Worm (Caenorhabditis elegans) whole organism, L4 larva: ENCODE measurements around the gene osta-2.
A peak's percentile ranks its signal among the peaks of the same experiment; 100 is the strongest.

Source experiments
- D1046.2 ChIP-seq: fragments of 200-800 bp; sonication (Bioruptor generic); IDR thresholded peaks from 2 replicates; pipeline ENCODE4 v1.3.6; 2022; ENCODE audit warnings: missing genetic modification characterization, missing compliant biosample characterization
- F10B5.3 ChIP-seq: sonication (generic microtip); optimal IDR thresholded peaks from 2 replicates; lab custom pipeline; 2016; ENCODE audit warnings: mild to moderate bottlenecking, missing genetic modification characterization, missing compliant biosample characterization
- F44E2.7 ChIP-seq: fragments of 200-800 bp; sonication (Bioruptor generic); IDR thresholded peaks from 2 replicates; pipeline ENCODE4 v2.1.2; 2022; ENCODE audit warnings: missing genetic modification characterization, missing compliant biosample characterization
- F49E8.2 ChIP-seq: sonication (generic microtip); optimal IDR thresholded peaks from 2 replicates; lab custom pipeline; 2016; ENCODE audit warnings: missing compliant biosample characterization, mild to moderate bottlenecking, missing genetic modification characterization, borderline replicate concordance
- T20F7.1 ChIP-seq: fragments of 200-800 bp; sonication (Bioruptor generic); optimal IDR thresholded peaks from 2 replicates; lab custom pipeline; 2018; ENCODE audit warnings: mild to moderate bottlenecking, missing genetic modification characterization, missing compliant biosample characterization
- Y48G9A.11 ChIP-seq: fragments of 200-800 bp; sonication (Bioruptor generic); IDR thresholded peaks from 2 replicates; pipeline ENCODE4 v1.3.6; 2022; ENCODE audit warnings: missing genetic modification reagents, missing genetic modification characterization, missing compliant biosample characterization
- Y5F2A.4 ChIP-seq: fragments of 200-800 bp; sonication (Bioruptor generic); optimal IDR thresholded peaks from 2 replicates; lab custom pipeline; 2018; ENCODE audit warnings: mild to moderate bottlenecking, missing genetic modification characterization, missing compliant biosample characterization
- Y75B8A.6 ChIP-seq: fragments of 200-800 bp; sonication (Bioruptor generic); IDR thresholded peaks from 2 replicates; pipeline ENCODE4 v1.3.6; 2022; ENCODE audit warnings: missing genetic modification reagents, missing genetic modification characterization, missing compliant biosample characterization
- ZK337.2 ChIP-seq: fragments of 200-800 bp; sonication (Bioruptor generic); IDR thresholded peaks from 2 replicates; pipeline ENCODE4 v1.3.6; 2022; ENCODE audit warnings: missing genetic modification reagents, missing genetic modification characterization, missing compliant biosample characterization
- ZK546.5 ChIP-seq, 2 experiments: sonication (generic microtip); optimal IDR thresholded peaks; 2 replicates each; lab custom pipeline; 2017; ENCODE audit warnings: missing biosample characterization in 2 of 2, missing genetic modification characterization in 2 of 2
- aly-2 ChIP-seq: sonication (generic microtip); optimal IDR thresholded peaks from 2 replicates; lab custom pipeline; 2018; ENCODE audit warnings: missing biosample characterization, missing genetic modification characterization
- ama-1 ChIP-seq: fragments of 150-350 bp; optimal IDR thresholded peaks from 2 replicates; lab custom pipeline; 2014; ENCODE audit warnings: inconsistent platforms, mixed read lengths
- arid-1 ChIP-seq: fragments of 200-800 bp; sonication (Bioruptor generic); conservative IDR thresholded peaks from 2 replicates; pipeline ENCODE4 v1.3.6; 2022; ENCODE audit warnings: missing genetic modification reagents, missing genetic modification characterization, missing compliant biosample characterization
- ctbp-1 ChIP-seq: fragments of 200-800 bp; sonication (Bioruptor generic); IDR thresholded peaks from 2 replicates; pipeline ENCODE4 v1.3.6; 2022; ENCODE audit warnings: missing genetic modification reagents, missing genetic modification characterization, missing compliant biosample characterization
- daf-19 ChIP-seq: fragments of 200-800 bp; sonication (Bioruptor generic); conservative IDR thresholded peaks from 2 replicates; pipeline ENCODE4 v1.3.6; 2022; ENCODE audit warnings: missing genetic modification characterization, missing compliant biosample characterization
- duxl-1 ChIP-seq: sonication (generic microtip); optimal IDR thresholded peaks from 2 replicates; lab custom pipeline; 2016; ENCODE audit warnings: mild to moderate bottlenecking, missing genetic modification characterization, moderate library complexity, missing compliant biosample characterization; ENCODE audit not compliant: poor library complexity
- egl-27 ChIP-seq: sonication (generic microtip); optimal IDR thresholded peaks from 3 replicates; lab custom pipeline; 2017; ENCODE audit warnings: missing biosample characterization, missing genetic modification reagents, missing genetic modification characterization
- fkh-10 ChIP-seq: fragments of 150-350 bp; optimal IDR thresholded peaks from 2 replicates; lab custom pipeline; 2014; ENCODE audit warnings: missing biosample characterization, missing genetic modification reagents, missing genetic modification characterization
- gei-8 ChIP-seq: fragments of 200-800 bp; sonication (Bioruptor generic); optimal IDR thresholded peaks from 2 replicates; lab custom pipeline; 2018; ENCODE audit warnings: mild to moderate bottlenecking, missing genetic modification characterization, missing compliant biosample characterization
- lin-29 ChIP-seq: fragments of 200-800 bp; sonication (Bioruptor generic); IDR thresholded peaks from 2 replicates; pipeline ENCODE4 v1.3.6; 2022; ENCODE audit warnings: missing genetic modification reagents, missing genetic modification characterization, missing compliant biosample characterization
- lin-38 ChIP-seq: fragments of 200-800 bp; sonication (Bioruptor generic); IDR thresholded peaks from 2 replicates; pipeline ENCODE4 v1.3.6; 2022; ENCODE audit warnings: missing genetic modification reagents, missing genetic modification characterization, missing compliant biosample characterization
- lin-39 ChIP-seq: fragments of 150-350 bp; optimal IDR thresholded peaks from 2 replicates; lab custom pipeline; 2014; ENCODE audit warnings: missing biosample characterization, missing genetic modification reagents, missing genetic modification characterization
- lir-3 ChIP-seq: sonication (generic microtip); optimal IDR thresholded peaks from 2 replicates; lab custom pipeline; 2016; ENCODE audit warnings: mild to moderate bottlenecking, missing genetic modification characterization, missing compliant biosample characterization
- madf-9 ChIP-seq: fragments of 200-800 bp; sonication (Bioruptor generic); conservative IDR thresholded peaks from 2 replicates; pipeline ENCODE4 v1.3.6; 2022; ENCODE audit warnings: missing genetic modification reagents, missing genetic modification characterization, missing compliant biosample characterization
- mdl-1 ChIP-seq, 2 experiments: fragments of 150-350 bp in 1 of 2; sonication (generic microtip) in 1 of 2; optimal IDR thresholded peaks; 2 replicates each; lab custom pipeline; 2014 to 2017; ENCODE audit warnings: missing biosample characterization in 2 of 2, missing genetic modification characterization in 2 of 2
- mep-1 ChIP-seq: fragments of 150-350 bp; sonication (generic microtip); optimal IDR thresholded peaks from 3 replicates; lab custom pipeline; 2014; ENCODE audit warnings: missing biosample characterization, missing genetic modification characterization
- mes-2 ChIP-seq: sonication (generic microtip); optimal IDR thresholded peaks from 2 replicates; lab custom pipeline; 2016; ENCODE audit warnings: missing genotype, mild to moderate bottlenecking, missing genetic modification characterization, missing compliant biosample characterization; ENCODE audit not compliant: poor library complexity, severe bottlenecking
- mxl-3 ChIP-seq: fragments of 200-800 bp; sonication (Bioruptor generic); optimal IDR thresholded peaks from 2 replicates; lab custom pipeline; 2018; ENCODE audit warnings: mild to moderate bottlenecking, missing genetic modification characterization, missing compliant biosample characterization
- nhr-10 ChIP-seq: fragments of 150-350 bp; optimal IDR thresholded peaks from 2 replicates; lab custom pipeline; 2014; ENCODE audit warnings: missing biosample characterization, missing genetic modification characterization
- nhr-111 ChIP-seq: fragments of 200-800 bp; sonication (Bioruptor generic); optimal IDR thresholded peaks from 2 replicates; lab custom pipeline; 2018; ENCODE audit warnings: mild to moderate bottlenecking, missing genetic modification characterization, missing compliant biosample characterization
- nhr-237 ChIP-seq: sonication (generic microtip); optimal IDR thresholded peaks from 2 replicates; lab custom pipeline; 2017; ENCODE audit warnings: missing biosample characterization, missing genetic modification characterization
- nhr-25 ChIP-seq: sonication (generic microtip); optimal IDR thresholded peaks from 2 replicates; lab custom pipeline; 2017; ENCODE audit warnings: missing genetic modification characterization, mild to moderate bottlenecking, missing compliant biosample characterization, antibody characterized with exemption, moderate library complexity, borderline replicate concordance; ENCODE audit not compliant: insufficient read depth
- nhr-41 ChIP-seq: fragments of 200-800 bp; sonication (Bioruptor generic); IDR thresholded peaks from 2 replicates; pipeline ENCODE4 v1.3.6; 2022; ENCODE audit warnings: missing genetic modification reagents, missing genetic modification characterization, missing compliant biosample characterization
- nhr-42 ChIP-seq: fragments of 200-800 bp; sonication (Bioruptor generic); IDR thresholded peaks from 2 replicates; pipeline ENCODE4 v1.3.6; 2022; ENCODE audit warnings: missing genetic modification characterization, missing compliant biosample characterization
- pha-4 ChIP-seq, 2 experiments: fragments of 150-350 bp in 1 of 2; fragments of 200-800 bp in 1 of 2; sonication (Bioruptor generic) in 1 of 2; IDR thresholded peaks in 1 of 2; optimal IDR thresholded peaks in 1 of 2; 2 replicates each; pipeline versions ENCODE4 v1.3.6 to Lab custom; 2014 to 2022; ENCODE audit warnings: missing genetic modification characterization in 2 of 2, missing genetic modification reagents in 2 of 2, missing biosample characterization in 1 of 2, missing compliant biosample characterization in 1 of 2
- php-3 ChIP-seq: fragments of 200-800 bp; sonication (Bioruptor generic); IDR thresholded peaks from 2 replicates; pipeline ENCODE4 v1.3.6; 2022; ENCODE audit warnings: missing genetic modification reagents, missing genetic modification characterization, missing compliant biosample characterization
- pqm-1 ChIP-seq: sonication (generic microtip); optimal IDR thresholded peaks from 2 replicates; lab custom pipeline; 2017; ENCODE audit warnings: missing biosample characterization, missing genetic modification characterization
- rbr-2 ChIP-seq: sonication (generic microtip); optimal IDR thresholded peaks from 2 replicates; lab custom pipeline; 2016; ENCODE audit warnings: missing genotype, missing genetic modification characterization, missing compliant biosample characterization
- sdz-12 ChIP-seq: fragments of 200-800 bp; sonication (Bioruptor generic); optimal IDR thresholded peaks from 2 replicates; lab custom pipeline; 2018; ENCODE audit warnings: mild to moderate bottlenecking, missing genetic modification characterization, missing compliant biosample characterization
- set-16 ChIP-seq: fragments of 200-800 bp; sonication (Bioruptor generic); IDR thresholded peaks from 2 replicates; pipeline ENCODE4 v1.3.6; 2022; ENCODE audit warnings: missing genetic modification reagents, missing genetic modification characterization, missing compliant biosample characterization
- snpc-1.2 ChIP-seq: fragments of 200-800 bp; sonication (Bioruptor generic); IDR thresholded peaks from 2 replicates; pipeline ENCODE4 v1.3.6; 2022; ENCODE audit warnings: missing genetic modification reagents, missing genetic modification characterization, missing compliant biosample characterization
- snpc-4 ChIP-seq: fragments of 150-350 bp; optimal IDR thresholded peaks from 2 replicates; lab custom pipeline; 2014; ENCODE audit warnings: missing biosample characterization, missing genetic modification characterization
- spr-1 ChIP-seq: sonication (generic microtip); optimal IDR thresholded peaks from 2 replicates; lab custom pipeline; 2016; ENCODE audit warnings: mild to moderate bottlenecking, missing genetic modification characterization, missing compliant biosample characterization
- tag-97 ChIP-seq: fragments of 200-800 bp; sonication (Bioruptor generic); IDR thresholded peaks from 2 replicates; pipeline ENCODE4 v1.3.6; 2022; ENCODE audit warnings: missing genetic modification characterization, missing compliant biosample characterization
- unc-39 ChIP-seq: sonication (generic microtip); optimal IDR thresholded peaks from 2 replicates; lab custom pipeline; 2017; ENCODE audit warnings: missing biosample characterization, missing genetic modification characterization
- unc-62 ChIP-seq, 3 experiments: fragments of 150-350 bp in 1 of 3; sonication (generic microtip); optimal IDR thresholded peaks in 2 of 3; peaks in 1 of 3; 1 replicate in 1 of 3; 2 replicates in 2 of 3; lab custom pipeline; 2014 to 2017; ENCODE audit warnings: missing biosample characterization in 3 of 3, missing genetic modification characterization in 3 of 3, missing genetic modification reagents in 3 of 3, missing genotype in 1 of 3
- zag-1 ChIP-seq: fragments of 150-350 bp; optimal IDR thresholded peaks from 2 replicates; lab custom pipeline; 2014; ENCODE audit warnings: missing biosample characterization, missing genetic modification characterization
- zfp-2 ChIP-seq: sonication (generic microtip); optimal IDR thresholded peaks from 2 replicates; lab custom pipeline; 2016; ENCODE audit warnings: mild to moderate bottlenecking, missing genetic modification characterization, missing compliant biosample characterization
- ztf-7 ChIP-seq: fragments of 150-350 bp; optimal IDR thresholded peaks from 2 replicates; lab custom pipeline; 2014; ENCODE audit warnings: missing biosample characterization, missing genetic modification characterization

The osta-2 gene

ce11 chrII:5710835-5711234 lies 3.3 kb downstream of the osta-2 start:
- peak in 1 of 2 experiments; percentile 53 for TF ChIP-seq unc-62 (GFP tag; optimal IDR thresholded peaks at IDR 0.05 in 1 of 2; lab: Kevin White, UChicago)
- TF ChIP-seq unc-62 (tag; optimal IDR thresholded peaks at IDR 0.05; lab: Kevin White, UChicago) = no peak
- no peak for TF ChIP-seq nhr-25

- no peak for TF ChIP-seq pha-4 (GFP tag; IDR thresholded peaks at IDR 0.05; lab: Robert Waterston, UW)
- no peak for TF ChIP-seq pha-4 (tag; optimal IDR thresholded peaks at IDR 0.05; lab: Kevin White, UChicago)
- no peak for TF ChIP-seq F49E8.2 (tag; lab: Kevin White, UChicago)
- TF ChIP-seq Y75B8A.6 (GFP tag; lab: Robert Waterston, UW) = no peak
- no peak for TF ChIP-seq sdz-12
- no peak for TF ChIP-seq snpc-4 (tag; lab: Kevin White, UChicago)
- no peak for TF ChIP-seq fkh-10
- no peak for TF ChIP-seq unc-39 (tag; lab: Kevin White, UChicago)
- TF ChIP-seq ztf-7 (tag; lab: Kevin White, UChicago) = no peak
- no peak for TF ChIP-seq rbr-2 (tag; lab: Kevin White, UChicago)
- TF ChIP-seq nhr-42 = no peak
- TF ChIP-seq set-16 = no peak
- TF ChIP-seq php-3 (GFP tag; lab: Robert Waterston, UW) = 0 out of 2 replicates have a peak, but pooled peaks have one; percentile 25
- TF ChIP-seq mes-2 = peak; percentile 4
- 0 out of 2 replicates have a peak, but pooled peaks have one; percentile 20 for TF ChIP-seq arid-1 (GFP tag; lab: Robert Waterston, UW)
- TF ChIP-seq aly-2 (tag; lab: Kevin White, UChicago) = no peak
- no peak for TF ChIP-seq lin-29 (GFP tag; lab: Robert Waterston, UW)
- no peak for TF ChIP-seq gei-8 (GFP tag; lab: Kevin White, UChicago)
- no peak for TF ChIP-seq nhr-237 (tag; lab: Kevin White, UChicago)
- peak; percentile 34 for TF ChIP-seq spr-1
- no peak for TF ChIP-seq madf-9 (GFP tag; lab: Robert Waterston, UW)
- no peak for TF ChIP-seq mxl-3 (GFP tag; lab: Kevin White, UChicago)
- no peak for TF ChIP-seq Y5F2A.4
- no peak for TF ChIP-seq tag-97 (GFP tag; lab: Robert Waterston, UW)
- no peak for TF ChIP-seq pqm-1
- peak; percentile 30 for TF ChIP-seq T20F7.1 (GFP tag; lab: Kevin White, UChicago)
- peak; percentile 26; the same call in 1 of the 2 replicates for TF ChIP-seq Y48G9A.11 (GFP tag; lab: Robert Waterston, UW)
- TF ChIP-seq ctbp-1 = no peak
- no peak for TF ChIP-seq nhr-41 (GFP tag; lab: Robert Waterston, UW)
- TF ChIP-seq F44E2.7 (GFP tag; lab: Robert Waterston, UW) = no peak
- TF ChIP-seq mep-1 (tag; lab: Kevin White, UChicago) = peak; percentile 5
- TF ChIP-seq lir-3 = no peak
- TF ChIP-seq zfp-2 (tag; lab: Kevin White, UChicago) = no peak
- no peak for TF ChIP-seq nhr-10 (tag; lab: Kevin White, UChicago)
- TF ChIP-seq egl-27 (tag; lab: Kevin White, UChicago) = no peak
- no peak for TF ChIP-seq lin-38 (GFP tag; lab: Robert Waterston, UW)
- 0 out of 2 replicates have a peak, but pooled peaks have one; percentile 8 for TF ChIP-seq snpc-1.2
- no peak for TF ChIP-seq D1046.2 (GFP tag; lab: Robert Waterston, UW)
- no peak for TF ChIP-seq mdl-1 (tag; optimal IDR thresholded peaks at IDR 0.05; lab: Kevin White, UChicago)
- TF ChIP-seq lin-39 (tag; lab: Kevin White, UChicago) = no peak
- no peak for TF ChIP-seq daf-19 (GFP tag; lab: Robert Waterston, UW)
- no peak for TF ChIP-seq duxl-1 (tag; lab: Kevin White, UChicago)
- no peak for TF ChIP-seq zag-1
- no peak for TF ChIP-seq nhr-111 (GFP tag; lab: Kevin White, UChicago)
- TF ChIP-seq ZK546.5 (tag; optimal IDR thresholded peaks at IDR 0.05; lab: Kevin White, UChicago) = no peak
- TF ChIP-seq F10B5.3 (tag; lab: Kevin White, UChicago) = no peak
- peak; percentile 81 for TF ChIP-seq ama-1 (lab: Kevin White, UChicago)
- no peak for TF ChIP-seq ZK337.2 (GFP tag; lab: Robert Waterston, UW)
Measured at ce11 chrII:5712126-5712525, 4.6 kb downstream of the osta-2 start.
